Fruit fly (Drosophila melanogaster) whole organism, prepupa: ENCODE results near the gene arx.

Experiments
- CG10631 ChIP-seq: fragments of 200-800 bp; sonication (Bioruptor generic); optimal IDR thresholded peaks from 2 replicates; lab custom pipeline; 2016; ENCODE audit warnings: missing biosample characterization, missing genetic modification characterization
- CG10669 ChIP-seq: fragments of 200-800 bp; sonication (Bioruptor generic); optimal IDR thresholded peaks from 3 replicates; lab custom pipeline; 2018; ENCODE audit warnings: missing biosample characterization, mild to moderate bottlenecking, missing genetic modification characterization, moderate library complexity
- CG11902 ChIP-seq: fragments of 200-800 bp; sonication (Bioruptor generic); optimal IDR thresholded peaks from 3 replicates; lab custom pipeline; 2016; ENCODE audit warnings: missing biosample characterization, missing genetic modification characterization
- CG15336 ChIP-seq: fragments of 200-800 bp; sonication (Bioruptor generic); IDR thresholded peaks from 2 replicates; pipeline ENCODE4 v1.3.6; 2022; ENCODE audit warnings: missing biosample characterization, missing genetic modification characterization
- CG1621 ChIP-seq: fragments of 200-800 bp; sonication (Bioruptor generic); optimal IDR thresholded peaks from 3 replicates; lab custom pipeline; 2018; ENCODE audit warnings: missing biosample characterization, mild to moderate bottlenecking, missing genetic modification characterization
- CG16779 ChIP-seq: fragments of 200-800 bp; sonication (Bioruptor generic); optimal IDR thresholded peaks from 3 replicates; lab custom pipeline; 2017; ENCODE audit warnings: missing biosample characterization, mild to moderate bottlenecking, missing genetic modification characterization
- CG3032 ChIP-seq: fragments of 200-800 bp; optimal IDR thresholded peaks from 2 replicates; lab custom pipeline; 2019; ENCODE audit warnings: missing biosample characterization, mild to moderate bottlenecking, missing genetic modification characterization, moderate library complexity
- CG31627 ChIP-seq: fragments of 200-800 bp; sonication (Bioruptor generic); optimal IDR thresholded peaks from 3 replicates; lab custom pipeline; 2016; ENCODE audit warnings: missing biosample characterization, missing genetic modification characterization
- CG34406 ChIP-seq: fragments of 200-800 bp; sonication (Bioruptor generic); optimal IDR thresholded peaks from 3 replicates; lab custom pipeline; 2016; ENCODE audit warnings: missing biosample characterization, missing genetic modification characterization
- CG3919 ChIP-seq: fragments of 200-800 bp; sonication (Bioruptor generic); optimal IDR thresholded peaks from 3 replicates; lab custom pipeline; 2016; ENCODE audit warnings: missing biosample characterization, missing genetic modification characterization
- CG4318 ChIP-seq: fragments of 200-800 bp; sonication (Bioruptor generic); optimal IDR thresholded peaks from 3 replicates; lab custom pipeline; 2017; ENCODE audit warnings: missing biosample characterization, mild to moderate bottlenecking, missing genetic modification characterization
- CG6163 ChIP-seq: fragments of 200-800 bp; sonication (Bioruptor generic); IDR thresholded peaks from 3 replicates; pipeline ENCODE4 v1.3.6; 2022; ENCODE audit warnings: missing biosample characterization, missing genetic modification characterization
- CG6808 ChIP-seq: fragments of 200-800 bp; sonication (Bioruptor generic); optimal IDR thresholded peaks from 3 replicates; lab custom pipeline; 2017; ENCODE audit warnings: missing biosample characterization, missing genetic modification characterization, mild to moderate bottlenecking, moderate library complexity, missing genetic modification reagents
- CG8319 ChIP-seq: fragments of 200-800 bp; sonication (Bioruptor generic); optimal IDR thresholded peaks from 3 replicates; lab custom pipeline; 2016; ENCODE audit warnings: missing biosample characterization, missing genetic modification characterization
- CG8632 ChIP-seq: fragments of 200-800 bp; sonication (Bioruptor generic); optimal IDR thresholded peaks from 3 replicates; lab custom pipeline; 2016; ENCODE audit warnings: missing biosample characterization, missing genetic modification characterization
- CG9139 ChIP-seq: fragments of 200-800 bp; sonication (Bioruptor generic); optimal IDR thresholded peaks from 3 replicates; lab custom pipeline; 2017; ENCODE audit warnings: missing biosample characterization, mild to moderate bottlenecking, missing genetic modification characterization
- Eip75B ChIP-seq: fragments of 200-800 bp; sonication (Bioruptor generic); optimal IDR thresholded peaks from 3 replicates; lab custom pipeline; 2016; ENCODE audit warnings: missing biosample characterization, missing genetic modification characterization
- Eip78C ChIP-seq: fragments of 200-800 bp; sonication (Bioruptor generic); peaks from one replicate; lab custom pipeline; 2016; ENCODE audit warnings: missing biosample characterization, missing genetic modification characterization
- Ets21C ChIP-seq: fragments of 200-800 bp; sonication (Bioruptor generic); optimal IDR thresholded peaks from 3 replicates; lab custom pipeline; 2016; ENCODE audit warnings: missing biosample characterization, missing genetic modification characterization
- Ets96B ChIP-seq: fragments of 200-800 bp; optimal IDR thresholded peaks from 2 replicates; lab custom pipeline; 2019; ENCODE audit warnings: missing biosample characterization, mild to moderate bottlenecking, missing genetic modification characterization, moderate library complexity
- Met ChIP-seq: fragments of 200-800 bp; sonication (Bioruptor generic); optimal IDR thresholded peaks from 3 replicates; lab custom pipeline; 2016; ENCODE audit warnings: missing biosample characterization, missing genetic modification characterization
- OdsH ChIP-seq: fragments of 200-800 bp; sonication (Bioruptor generic); optimal IDR thresholded peaks from 3 replicates; lab custom pipeline; 2016; ENCODE audit warnings: missing biosample characterization, missing genetic modification characterization
- Sox102F ChIP-seq: fragments of 200-800 bp; sonication (Bioruptor generic); optimal IDR thresholded peaks from 2 replicates; lab custom pipeline; 2016; ENCODE audit warnings: missing biosample characterization, mild to moderate bottlenecking, missing genetic modification characterization
- achi ChIP-seq: fragments of 200-800 bp; sonication (Bioruptor generic); optimal IDR thresholded peaks from 3 replicates; lab custom pipeline; 2016; ENCODE audit warnings: missing biosample characterization, missing genetic modification characterization
- acj6 ChIP-seq: fragments of 200-800 bp; sonication (Bioruptor generic); optimal IDR thresholded peaks from 3 replicates; lab custom pipeline; 2016; ENCODE audit warnings: missing biosample characterization, missing genetic modification characterization
- cyc ChIP-seq: fragments of 200-800 bp; sonication (Bioruptor generic); optimal IDR thresholded peaks from 3 replicates; lab custom pipeline; 2016; ENCODE audit warnings: missing biosample characterization, missing genetic modification characterization
- dsx ChIP-seq: fragments of 200-800 bp; optimal IDR thresholded peaks from 3 replicates; lab custom pipeline; 2019; ENCODE audit warnings: missing biosample characterization, mild to moderate bottlenecking, missing genetic modification characterization, moderate library complexity; ENCODE audit not compliant: poor library complexity, severe bottlenecking
- eg ChIP-seq: fragments of 200-800 bp; sonication (Bioruptor generic); IDR thresholded peaks from 3 replicates; pipeline ENCODE4 v1.3.6; 2022; ENCODE audit warnings: missing biosample characterization, missing genetic modification characterization
- esn ChIP-seq: fragments of 200-800 bp; sonication (Bioruptor generic); optimal IDR thresholded peaks from 2 replicates; lab custom pipeline; 2016; ENCODE audit warnings: missing biosample characterization, mild to moderate bottlenecking, missing genetic modification characterization, moderate library complexity
- fd85E ChIP-seq: fragments of 200-800 bp; sonication (Bioruptor generic); optimal IDR thresholded peaks from 3 replicates; lab custom pipeline; 2016; ENCODE audit warnings: missing biosample characterization, missing genetic modification characterization
- fkh ChIP-seq: fragments of 200-800 bp; sonication (Bioruptor generic); optimal IDR thresholded peaks from 3 replicates; lab custom pipeline; 2017; ENCODE audit warnings: missing biosample characterization, mild to moderate bottlenecking, missing genetic modification characterization, moderate library complexity
- lz ChIP-seq: fragments of 200-800 bp; sonication (Bioruptor generic); optimal IDR thresholded peaks from 3 replicates; lab custom pipeline; 2016; ENCODE audit warnings: missing biosample characterization, missing genetic modification characterization
- net ChIP-seq: fragments of 200-800 bp; sonication (Bioruptor generic); optimal IDR thresholded peaks from 3 replicates; lab custom pipeline; 2016; ENCODE audit warnings: missing biosample characterization, missing genetic modification characterization
- pdm3 ChIP-seq: fragments of 200-800 bp; sonication (Bioruptor generic); optimal IDR thresholded peaks from 3 replicates; lab custom pipeline; 2016; ENCODE audit warnings: missing biosample characterization, missing genetic modification characterization
- salr ChIP-seq, 2 experiments: fragments of 200-800 bp; sonication (Bioruptor generic); optimal IDR thresholded peaks; 3 replicates each; lab custom pipeline; 2016 to 2018; ENCODE audit warnings: missing biosample characterization in 2 of 2, missing genetic modification characterization in 2 of 2, mild to moderate bottlenecking in 1 of 2
- ss ChIP-seq, 2 experiments: fragments of 200-800 bp; sonication (Bioruptor generic); optimal IDR thresholded peaks; 2 replicates in 1 of 2; 3 replicates in 1 of 2; lab custom pipeline; 2017 to 2018; ENCODE audit warnings: mild to moderate bottlenecking in 2 of 2, missing biosample characterization in 2 of 2, missing genetic modification characterization in 2 of 2, moderate library complexity in 1 of 2
- svp ChIP-seq: fragments of 200-800 bp; sonication (Bioruptor generic); peaks from one replicate; lab custom pipeline; 2016; ENCODE audit warnings: missing biosample characterization, missing genetic modification characterization
- vri ChIP-seq: fragments of 200-800 bp; sonication (Bioruptor generic); optimal IDR thresholded peaks from 3 replicates; lab custom pipeline; 2016; ENCODE audit warnings: missing biosample characterization, mild to moderate bottlenecking, missing genetic modification characterization

The arx gene

dm6 chr3L:18901411-18901810 is at the start of gene arx, which contains the start of gene CG6843:
arx (minus strand) TSS chr3L:18901554.
CG6843 (plus strand) TSS chr3L:18901594.
- peak; percentile 66 for TF ChIP-seq dsx (GFP tag; lab: Kevin White, UChicago)
- TF ChIP-seq esn (GFP tag; lab: Kevin White, UChicago) = peak; percentile 15
- no peak for TF ChIP-seq CG10631 (GFP tag; lab: Kevin White, UChicago)

dm6 chr3L:18950359-18950758 is 49.0 kb upstream of the arx start, which contains the start of gene CG6836:
CG6836 (plus strand) TSS chr3L:18950629.
- TF ChIP-seq fkh (GFP tag; lab: Kevin White, UChicago) (peak; percentile 1), ss (GFP tag; optimal IDR thresholded peaks at IDR 0.05; lab: Kevin White, UChicago) (no peak), Eip78C (GFP tag; lab: Kevin White, UChicago) (peak; percentile 29), dsx (GFP tag; lab: Kevin White, UChicago) (no peak), fd85E (GFP tag; lab: Kevin White, UChicago) (no peak), cyc (no peak), CG6163 (GFP tag; lab: Robert Waterston, UW) (peak; percentile 15; the same call in 1 of the 3 replicates), net (no peak), CG8632 (GFP tag; lab: Kevin White, UChicago) (no peak), esn (GFP tag; lab: Kevin White, UChicago) (no peak), CG16779 (tag; lab: Kevin White, UChicago) (no peak)

dm6 chr3L:18949137-18949536 is 47.8 kb upstream of the arx start:
- TF ChIP-seq CG6163 (GFP tag; lab: Robert Waterston, UW) (0 out of 3 replicates have a peak, but pooled peaks have one; percentile 20), pdm3 (GFP tag; lab: Kevin White, UChicago) (no peak)

- TF ChIP-seq CG3032 (tag; lab: Kevin White, UChicago) (no peak), CG1621 (peak; percentile 28), cyc (no peak), dsx (GFP tag; lab: Kevin White, UChicago) (no peak), CG4318 (no peak), lz (GFP tag; lab: Kevin White, UChicago) (peak; percentile 10), Sox102F (GFP tag; lab: Kevin White, UChicago) (no peak), CG15336 (GFP tag; lab: Robert Waterston, UW) (no peak), CG11902 (no peak), achi (GFP tag; lab: Kevin White, UChicago) (peak; percentile 8), Met (GFP tag; lab: Kevin White, UChicago) (no peak), CG16779 (tag; lab: Kevin White, UChicago) (no peak), ss (GFP tag; optimal IDR thresholded peaks at IDR 0.05; lab: Kevin White, UChicago) (no peak), eg (GFP tag; lab: Robert Waterston, UW) (peak; percentile 65; the same call in 2 of the 3 replicates), Ets96B (tag; lab: Kevin White, UChicago) (no peak), acj6 (peak; percentile 22), CG10669 (GFP tag; lab: Kevin White, UChicago) (peak; percentile 4), svp (no peak), vri (GFP tag; lab: Kevin White, UChicago) (no peak), CG9139 (peak; percentile 14), CG6808 (GFP tag; lab: Kevin White, UChicago) (peak; percentile 6), Eip78C (GFP tag; lab: Kevin White, UChicago) (no peak), Ets21C (GFP tag; lab: Kevin White, UChicago) (no peak), CG8632 (GFP tag; lab: Kevin White, UChicago) (peak; percentile 10), CG8319 (GFP tag; lab: Kevin White, UChicago) (peak; percentile 20), net (no peak), CG31627 (GFP tag; lab: Kevin White, UChicago) (peak; percentile 10), fkh (GFP tag; lab: Kevin White, UChicago) (no peak), CG34406 (GFP tag; lab: Kevin White, UChicago) (peak; percentile 30), CG6163 (GFP tag; lab: Robert Waterston, UW) (peak; percentile 55; the same call in 2 of the 3 replicates), OdsH (peak; percentile 8), Eip75B (GFP tag; lab: Kevin White, UChicago) (no peak), CG3919 (GFP tag; lab: Kevin White, UChicago) (peak; percentile 61), salr (GFP tag; optimal IDR thresholded peaks at IDR 0.05; lab: Kevin White, UChicago) (peak in 1 of 2 experiments; percentile 5)
Observed at dm6 chr3L:18946956-18947355, 45.6 kb upstream of the arx start.
